Worm (Caenorhabditis elegans): ENCODE results near the gene ztf-9.

ztf-9 gene

ce11 chrV:9738077-9738705, 46.2 kb upstream of the ztf-9 start:
- TF ChIP-seq unc-120 (tag; optimal IDR thresholded peaks at IDR 0.05; ENCODE audit: poor library complexity, severe bottlenecking) (no peak), nhr-237 (tag; optimal IDR thresholded peaks at IDR 0.05) (no peak), snpc-4 (tag; optimal IDR thresholded peaks at IDR 0.05) (no peak), tbx-8 (GFP tag; optimal IDR thresholded peaks at IDR 0.05) (no peak), ceh-39 (tag; optimal IDR thresholded peaks at IDR 0.05) (no peak)

- TF ChIP-seq sptf-1 (tag; optimal IDR thresholded peaks at IDR 0.05), result no peak
- no peak for TF ChIP-seq pha-4 (tag; optimal IDR thresholded peaks at IDR 0.05)
- no peak for TF ChIP-seq nhr-28 (tag; optimal IDR thresholded peaks at IDR 0.05)
- no peak for TF ChIP-seq hlh-1 (tag; optimal IDR thresholded peaks at IDR 0.05)
- no peak for TF ChIP-seq ceh-83 (GFP tag; optimal IDR thresholded peaks at IDR 0.05)
- no peak for TF ChIP-seq elt-1 (tag; optimal IDR thresholded peaks at IDR 0.05; ENCODE audit: borderline replicate concordance, insufficient read depth)
- TF ChIP-seq nhr-76 (tag; optimal IDR thresholded peaks at IDR 0.05), result no peak
- no peak for TF ChIP-seq ceh-39 (tag; optimal IDR thresholded peaks at IDR 0.05)
- no peak for TF ChIP-seq unc-120 (tag; optimal IDR thresholded peaks at IDR 0.05; ENCODE audit: poor library complexity, severe bottlenecking)
- TF ChIP-seq mls-2 (tag; optimal IDR thresholded peaks at IDR 0.05), result no peak
- TF ChIP-seq blmp-1 (tag; optimal IDR thresholded peaks at IDR 0.05), result no peak
- no peak for TF ChIP-seq nhr-237 (tag; optimal IDR thresholded peaks at IDR 0.05)
- no peak for TF ChIP-seq lin-32 (GFP tag; optimal IDR thresholded peaks at IDR 0.05)
- no peak for TF ChIP-seq ztf-11 (tag; optimal IDR thresholded peaks at IDR 0.05)
- TF ChIP-seq elt-3 (tag; optimal IDR thresholded peaks at IDR 0.05), result no peak
These were observed 45.3 kb upstream of the ztf-9 start, which contains the start of gene aqp-4 for ce11 chrV:9737287-9737686. Gene aqp-4 (plus strand): TSS chrV:9737556.

- TF ChIP-seq bed-3 (GFP tag; optimal IDR thresholded peaks at IDR 0.05) (no peak), mep-1 (tag; optimal IDR thresholded peaks at IDR 0.05) (no peak), sem-2 (GFP tag; optimal IDR thresholded peaks at IDR 0.05) (no peak), drap-1 (GFP tag; optimal IDR thresholded peaks at IDR 0.05) (no peak), ztf-11 (tag; optimal IDR thresholded peaks at IDR 0.05) (no peak), unc-39 (tag; optimal IDR thresholded peaks at IDR 0.05) (no peak), flh-1 (GFP tag; optimal IDR thresholded peaks at IDR 0.05) (no peak), nhr-237 (tag; optimal IDR thresholded peaks at IDR 0.05) (no peak), cnd-1 (tag; optimal IDR thresholded peaks at IDR 0.05) (no peak), snpc-4 (tag; optimal IDR thresholded peaks at IDR 0.05) (no peak), lin-13 (tag; optimal IDR thresholded peaks at IDR 0.05) (no peak), nhr-76 (tag; optimal IDR thresholded peaks at IDR 0.05) (no peak), nhr-28 (tag; optimal IDR thresholded peaks at IDR 0.05) (no peak)
These were observed 42.0 kb upstream of the ztf-9 start, which contains the start of gene cal-7 for ce11 chrV:9733920-9734454. Gene cal-7 (plus strand): TSS chrV:9734103.

- TF ChIP-seq snpc-4 (tag; optimal IDR thresholded peaks at IDR 0.05) (no peak), unc-62 (GFP tag; optimal IDR thresholded peaks at IDR 0.05) (peak; percentile 65), ham-2 (GFP tag; optimal IDR thresholded peaks at IDR 0.05) (peak; percentile 28)
These were observed 39.9 kb upstream of the ztf-9 start for ce11 chrV:9731852-9732251.

- peak; percentile 32 for TF ChIP-seq nhr-76 (tag; optimal IDR thresholded peaks at IDR 0.05)
- peak; percentile 42 for TF ChIP-seq mab-5 (tag; optimal IDR thresholded peaks at IDR 0.05)
- peak; percentile 77 for TF ChIP-seq ztf-11 (tag; optimal IDR thresholded peaks at IDR 0.05)
- TF ChIP-seq blmp-1 (tag; optimal IDR thresholded peaks at IDR 0.05), result peak; percentile 11
- TF ChIP-seq cnd-1 (tag; optimal IDR thresholded peaks at IDR 0.05), result peak; percentile 17
- peak; percentile 35 for TF ChIP-seq sem-2 (GFP tag; optimal IDR thresholded peaks at IDR 0.05)
- TF ChIP-seq sptf-1 (tag; optimal IDR thresholded peaks at IDR 0.05), result peak; percentile 90
- TF ChIP-seq nhr-2 (tag; optimal IDR thresholded peaks at IDR 0.05), result peak; percentile 55
- peak; percentile 98 for TF ChIP-seq unc-120 (tag; optimal IDR thresholded peaks at IDR 0.05; ENCODE audit: poor library complexity, severe bottlenecking)
- TF ChIP-seq nhr-12 (tag; optimal IDR thresholded peaks at IDR 0.05), result peak; percentile 48
- TF ChIP-seq mls-2 (tag; optimal IDR thresholded peaks at IDR 0.05), result peak; percentile 90
- peak; percentile 37 for TF ChIP-seq ces-1 (GFP tag; optimal IDR thresholded peaks at IDR 0.05)
- TF ChIP-seq bed-3 (GFP tag; optimal IDR thresholded peaks at IDR 0.05), result no peak
- no peak for TF ChIP-seq elt-3 (tag; optimal IDR thresholded peaks at IDR 0.05)
- peak; percentile 83 for TF ChIP-seq unc-62 (GFP tag; optimal IDR thresholded peaks at IDR 0.05)
- peak; percentile 80 for TF ChIP-seq nhr-237 (tag; optimal IDR thresholded peaks at IDR 0.05)
- peak; percentile 95 for TF ChIP-seq lsy-2 (tag; optimal IDR thresholded peaks at IDR 0.05)
- TF ChIP-seq unc-39 (tag; optimal IDR thresholded peaks at IDR 0.05), result no peak
- TF ChIP-seq mep-1 (tag; optimal IDR thresholded peaks at IDR 0.05), result peak; percentile 38
- TF ChIP-seq zip-8 (tag; optimal IDR thresholded peaks at IDR 0.05), result no peak
- peak; percentile 55 for TF ChIP-seq tbx-8 (GFP tag; optimal IDR thresholded peaks at IDR 0.05)
- TF ChIP-seq lin-32 (GFP tag; optimal IDR thresholded peaks at IDR 0.05), result peak; percentile 37
- no peak for TF ChIP-seq ceh-83 (GFP tag; optimal IDR thresholded peaks at IDR 0.05)
- no peak for TF ChIP-seq drap-1 (GFP tag; optimal IDR thresholded peaks at IDR 0.05)
- TF ChIP-seq hlh-1 (tag; optimal IDR thresholded peaks at IDR 0.05), result peak; percentile 70
- TF ChIP-seq lin-13 (tag; optimal IDR thresholded peaks at IDR 0.05), result peak; percentile 82
- TF ChIP-seq pha-4 (tag; optimal IDR thresholded peaks at IDR 0.05), result peak; percentile 79
- no peak for TF ChIP-seq snpc-4 (tag; optimal IDR thresholded peaks at IDR 0.05)
- peak; percentile 97 for TF ChIP-seq ham-2 (GFP tag; optimal IDR thresholded peaks at IDR 0.05)
- no peak for TF ChIP-seq elt-1 (tag; optimal IDR thresholded peaks at IDR 0.05; ENCODE audit: borderline replicate concordance, insufficient read depth)
- peak; percentile 48 for TF ChIP-seq ceh-39 (tag; optimal IDR thresholded peaks at IDR 0.05)
- peak; percentile 54 for TF ChIP-seq flh-1 (GFP tag; optimal IDR thresholded peaks at IDR 0.05)
These were observed 39.1 kb upstream of the ztf-9 start for ce11 chrV:9730743-9731706.

Data from whole organism, mixed stage, embryonic.